Worm (Caenorhabditis elegans) whole organism, midembryonic: ENCODE results near the gene nhr-54.

ENCODE experiments used
- cog-1 ChIP-seq: sonication (generic microtip); optimal IDR thresholded peaks from 2 replicates; lab custom pipeline; 2016; ENCODE audit warnings: missing genetic modification characterization, missing compliant biosample characterization
- flt-1 ChIP-seq: fragments of 200-800 bp; sonication (Bioruptor generic); IDR thresholded peaks from 2 replicates; pipeline ENCODE4 v1.3.6; 2022; ENCODE audit warnings: missing genetic modification characterization, missing compliant biosample characterization
- klf-2 ChIP-seq: fragments of 200-800 bp; sonication (Bioruptor generic); conservative IDR thresholded peaks from 2 replicates; pipeline ENCODE4 v1.3.6; 2022; ENCODE audit warnings: missing genetic modification reagents, missing genetic modification characterization, missing compliant biosample characterization
- med-1 ChIP-seq: sonication (generic microtip); optimal IDR thresholded peaks from 2 replicates; lab custom pipeline; 2017; ENCODE audit warnings: missing genetic modification characterization, mild to moderate bottlenecking, missing compliant biosample characterization, antibody characterized with exemption, missing genetic modification reagents; ENCODE audit not compliant: insufficient read depth
- tab-1 ChIP-seq: fragments of 200-800 bp; sonication (Bioruptor generic); IDR thresholded peaks from 2 replicates; pipeline ENCODE4 v1.3.6; 2022; ENCODE audit warnings: missing genetic modification characterization, missing compliant biosample characterization
- ztf-23 ChIP-seq: fragments of 200-800 bp; sonication (Bioruptor generic); IDR thresholded peaks from 2 replicates; pipeline ENCODE4 v1.3.6; 2022; ENCODE audit warnings: missing genetic modification reagents, missing genetic modification characterization, missing compliant biosample characterization

DNA sequence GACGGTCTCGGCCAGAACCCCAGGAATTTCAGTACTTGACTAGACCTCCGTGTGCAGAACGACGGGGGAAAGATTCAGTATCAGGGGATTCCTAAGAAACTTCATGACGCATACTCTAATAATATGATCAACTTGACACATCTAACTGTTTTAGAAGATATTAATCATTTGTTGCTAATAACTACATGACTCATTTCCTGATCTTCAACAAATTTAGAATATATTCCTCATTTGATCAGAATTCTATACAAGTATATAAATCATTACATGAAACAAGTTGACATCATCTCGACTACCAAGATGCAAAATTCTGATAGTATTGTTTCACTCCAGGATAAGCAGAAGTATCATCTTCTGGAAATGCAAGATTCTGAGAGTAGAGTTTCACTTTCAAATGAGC lies 29.4 kb upstream of the nhr-54 start, which contains the start of gene Y32B12B.8:
- no peak for TF ChIP-seq cog-1 (tag; lab: Kevin White, UChicago)
- no peak for TF ChIP-seq med-1 (GFP tag; lab: Kevin White, UChicago)
- no peak for TF ChIP-seq tab-1 (GFP tag; lab: Robert Waterston, UW)
- TF ChIP-seq klf-2 (GFP tag; lab: Robert Waterston, UW), result no peak
- no peak for TF ChIP-seq ztf-23 (GFP tag; lab: Robert Waterston, UW)
- no peak for TF ChIP-seq flt-1 (GFP tag; lab: Robert Waterston, UW)
